Fruit fly (Drosophila melanogaster) whole organism, embryonic: ENCODE data around the gene Noc2.

Experiments
- B-H2 ChIP-seq: fragments of 200-800 bp; sonication (Bioruptor generic); optimal IDR thresholded peaks from 2 replicates; lab custom pipeline; 2018; ENCODE audit warnings: missing biosample characterization, mild to moderate bottlenecking, missing genetic modification characterization
- Bgb ChIP-seq: fragments of 200-800 bp; sonication (Bioruptor generic); IDR thresholded peaks from 2 replicates; pipeline ENCODE4 v1.3.6; 2022; ENCODE audit warnings: missing biosample characterization, missing genetic modification characterization; ENCODE audit not compliant: partially characterized antibody
- CG11398 ChIP-seq: fragments of 200-800 bp; sonication (Bioruptor generic); optimal IDR thresholded peaks from 2 replicates; lab custom pipeline; 2016; ENCODE audit warnings: missing biosample characterization, missing genetic modification characterization
- CG1233 ChIP-seq: fragments of 200-800 bp; sonication (Bioruptor generic); optimal IDR thresholded peaks from 4 replicates; lab custom pipeline; 2018; ENCODE audit warnings: missing biosample characterization, mild to moderate bottlenecking, missing genetic modification characterization
- CG14710 ChIP-seq: fragments of 200-800 bp; sonication (Bioruptor generic); optimal IDR thresholded peaks from 3 replicates; lab custom pipeline; 2019; ENCODE audit warnings: missing biosample characterization, mild to moderate bottlenecking, missing genetic modification characterization, moderate library complexity
- CG15696 ChIP-seq: fragments of 200-800 bp; sonication (Bioruptor generic); optimal IDR thresholded peaks from 2 replicates; lab custom pipeline; 2019; ENCODE audit warnings: missing biosample characterization, mild to moderate bottlenecking, missing genetic modification characterization, moderate library complexity
- CG17802 ChIP-seq: fragments of 200-800 bp; sonication (Bioruptor generic); optimal IDR thresholded peaks from 2 replicates; lab custom pipeline; 2018; ENCODE audit warnings: missing biosample characterization, mild to moderate bottlenecking, missing genetic modification characterization, moderate library complexity
- CG17912 ChIP-seq: fragments of 200-800 bp; sonication (Bioruptor generic); optimal IDR thresholded peaks from 2 replicates; lab custom pipeline; 2018; ENCODE audit warnings: missing biosample characterization, mild to moderate bottlenecking, missing genetic modification characterization
- CG18262 ChIP-seq: fragments of 200-800 bp; optimal IDR thresholded peaks from 3 replicates; lab custom pipeline; 2019; ENCODE audit warnings: missing biosample characterization, mild to moderate bottlenecking, missing genetic modification characterization, moderate library complexity
- CG31388 ChIP-seq: fragments of 200-800 bp; sonication (Bioruptor generic); optimal IDR thresholded peaks from 2 replicates; lab custom pipeline; 2016; ENCODE audit warnings: missing biosample characterization, missing genetic modification characterization
- CG32767 ChIP-seq: fragments of 200-800 bp; sonication (Bioruptor generic); IDR thresholded peaks from 2 replicates; pipeline ENCODE4 v1.3.6; 2022; ENCODE audit warnings: missing biosample characterization, missing genetic modification characterization
- CG4730 ChIP-seq: fragments of 200-800 bp; sonication (Bioruptor generic); IDR thresholded peaks from 2 replicates; pipeline ENCODE4 v1.3.6; 2022; ENCODE audit warnings: missing biosample characterization, missing genetic modification characterization
- CG5245 ChIP-seq: fragments of 200-800 bp; sonication (Bioruptor generic); optimal IDR thresholded peaks from 3 replicates; lab custom pipeline; 2016; ENCODE audit warnings: missing biosample characterization, missing genetic modification characterization
- CG8359 ChIP-seq: fragments of 200-800 bp; sonication (Bioruptor generic); optimal IDR thresholded peaks from 2 replicates; lab custom pipeline; 2017; ENCODE audit warnings: missing biosample characterization, mild to moderate bottlenecking, missing genetic modification characterization, borderline replicate concordance
- CG9437 ChIP-seq: fragments of 200-800 bp; sonication (Bioruptor generic); optimal IDR thresholded peaks from 2 replicates; lab custom pipeline; 2018; ENCODE audit warnings: missing biosample characterization, mild to moderate bottlenecking, missing genetic modification characterization
- D ChIP-seq, 2 experiments: fragments of 200-800 bp in 1 of 2; fragments of >200 bp in 1 of 2; sonication (Bioruptor generic) in 1 of 2; optimal IDR thresholded peaks; 2 replicates in 1 of 2; 3 replicates in 1 of 2; lab custom pipeline; 2017; ENCODE audit warnings: mild to moderate bottlenecking in 1 of 2, missing biosample characterization in 1 of 2, missing genetic modification characterization in 1 of 2, missing genetic modification reagents in 1 of 2
- Dip2 ChIP-seq: fragments of 200-800 bp; sonication (Bioruptor generic); IDR thresholded peaks from 2 replicates; pipeline ENCODE4 v1.3.6; 2022; ENCODE audit warnings: missing biosample characterization, missing genetic modification characterization
- Doc2 ChIP-seq: fragments of 200-800 bp; sonication (Bioruptor generic); IDR thresholded peaks from 2 replicates; pipeline ENCODE4 v1.3.6; 2022; ENCODE audit warnings: missing biosample characterization, missing genetic modification characterization
- Drgx ChIP-seq: fragments of 200-800 bp; sonication (Bioruptor generic); IDR thresholded peaks from 2 replicates; pipeline ENCODE4 v1.3.6; 2022; ENCODE audit warnings: missing biosample characterization, missing genetic modification characterization
- Ets97D ChIP-seq: fragments of 200-800 bp; sonication (Bioruptor generic); optimal IDR thresholded peaks from 3 replicates; lab custom pipeline; 2016; ENCODE audit warnings: missing biosample characterization, missing genetic modification characterization
- Fer1 ChIP-seq: fragments of 200-800 bp; sonication (Bioruptor generic); optimal IDR thresholded peaks from 2 replicates; lab custom pipeline; 2017; ENCODE audit warnings: missing biosample characterization, mild to moderate bottlenecking, missing genetic modification characterization
- Hsf ChIP-seq: fragments of 200-800 bp; sonication (Bioruptor generic); optimal IDR thresholded peaks from 3 replicates; lab custom pipeline; 2016; ENCODE audit warnings: missing biosample characterization, missing genetic modification characterization
- Jarid2 ChIP-seq: fragments of 200-800 bp; sonication (Bioruptor generic); optimal IDR thresholded peaks from 3 replicates; lab custom pipeline; 2017; ENCODE audit warnings: mild to moderate bottlenecking, missing biosample characterization, missing genetic modification reagents, missing genetic modification characterization
- Lim3 ChIP-seq: fragments of 200-800 bp; sonication (Bioruptor generic); IDR thresholded peaks from 2 replicates; pipeline ENCODE4 v1.3.6; 2022; ENCODE audit warnings: missing biosample characterization, missing genetic modification characterization
- Lpt ChIP-seq: fragments of >200 bp; optimal IDR thresholded peaks from 2 replicates; lab custom pipeline; 2018; ENCODE audit warnings: missing biosample characterization, missing genetic modification characterization
- MBD-R2 ChIP-seq: fragments of 200-800 bp; sonication (Bioruptor generic); IDR thresholded peaks from 2 replicates; pipeline ENCODE4 v1.3.6; 2022; ENCODE audit warnings: missing biosample characterization, missing genetic modification characterization
- YL-1 ChIP-seq: fragments of 200-800 bp; sonication (Bioruptor generic); optimal IDR thresholded peaks from 3 replicates; lab custom pipeline; 2017; ENCODE audit warnings: missing biosample characterization, mild to moderate bottlenecking, missing genetic modification characterization
- ap ChIP-seq: fragments of 200-800 bp; sonication (Bioruptor generic); IDR thresholded peaks from 2 replicates; pipeline ENCODE4 v1.3.6; 2022; ENCODE audit warnings: missing biosample characterization, missing genetic modification characterization
- ash1 ChIP-seq: fragments of 200-800 bp; sonication (Bioruptor generic); optimal IDR thresholded peaks from 2 replicates; lab custom pipeline; 2018; ENCODE audit warnings: missing biosample characterization, mild to moderate bottlenecking, missing genetic modification characterization
- br ChIP-seq: fragments of >200 bp; optimal IDR thresholded peaks from 2 replicates; lab custom pipeline; 2017
- caup ChIP-seq: fragments of 200-800 bp; sonication (Bioruptor generic); optimal IDR thresholded peaks from 3 replicates; lab custom pipeline; 2017; ENCODE audit warnings: missing biosample characterization, mild to moderate bottlenecking, missing genetic modification characterization, moderate library complexity; ENCODE audit not compliant: severe bottlenecking
- danr ChIP-seq: fragments of 200-800 bp; sonication (Bioruptor generic); IDR thresholded peaks from 2 replicates; pipeline ENCODE4 v1.3.6; 2022; ENCODE audit warnings: missing biosample characterization, missing genetic modification characterization
- dimm ChIP-seq: fragments of 200-800 bp; sonication (Bioruptor generic); IDR thresholded peaks from 2 replicates; pipeline ENCODE4 v1.3.6; 2022; ENCODE audit warnings: missing biosample characterization, missing genetic modification characterization
- fu2 ChIP-seq: fragments of 200-800 bp; sonication (Bioruptor generic); optimal IDR thresholded peaks from 2 replicates; lab custom pipeline; 2016; ENCODE audit warnings: missing biosample characterization, missing genetic modification characterization
- grau ChIP-seq: fragments of 200-800 bp; optimal IDR thresholded peaks from 3 replicates; lab custom pipeline; 2019; ENCODE audit warnings: missing biosample characterization, mild to moderate bottlenecking, missing genetic modification characterization, moderate library complexity
- kah ChIP-seq: fragments of 200-800 bp; sonication (Bioruptor generic); optimal IDR thresholded peaks from 2 replicates; lab custom pipeline; 2018; ENCODE audit warnings: missing biosample characterization, mild to moderate bottlenecking, missing genetic modification characterization
- knrl ChIP-seq: fragments of 200-800 bp; sonication (Bioruptor generic); IDR thresholded peaks from 3 replicates; pipeline ENCODE4 v1.3.6; 2022; ENCODE audit warnings: missing biosample characterization, missing genetic modification characterization; ENCODE audit not compliant: partially characterized antibody
- lbe ChIP-seq: fragments of 200-800 bp; sonication (Bioruptor generic); optimal IDR thresholded peaks from 2 replicates; lab custom pipeline; 2016; ENCODE audit warnings: missing biosample characterization, mild to moderate bottlenecking, missing genetic modification characterization
- oc ChIP-seq: fragments of 200-800 bp; sonication (Bioruptor generic); optimal IDR thresholded peaks from 2 replicates; lab custom pipeline; 2018; ENCODE audit warnings: missing biosample characterization, mild to moderate bottlenecking, missing genetic modification characterization, moderate library complexity
- pan ChIP-seq, 4 experiments: fragments of >200 bp in 3 of 4; fragments of 200-800 bp in 1 of 4; sonication (Bioruptor generic) in 1 of 4; optimal IDR thresholded peaks in 3 of 4; IDR thresholded peaks in 1 of 4; 2 replicates each; pipeline versions ENCODE4 v1.3.6 to Lab custom; 2017 to 2022; ENCODE audit warnings: missing biosample characterization in 2 of 4, missing genetic modification characterization in 2 of 4, mixed read lengths in 1 of 4
- pho ChIP-seq: fragments of 200-800 bp; sonication (Bioruptor generic); optimal IDR thresholded peaks from 2 replicates; lab custom pipeline; 2016; ENCODE audit warnings: missing biosample characterization, missing genetic modification characterization
- schlank ChIP-seq: fragments of 200-800 bp; sonication (Bioruptor generic); optimal IDR thresholded peaks from 2 replicates; lab custom pipeline; 2018; ENCODE audit warnings: missing biosample characterization, mild to moderate bottlenecking, missing genetic modification characterization
- sim ChIP-seq: fragments of 200-800 bp; sonication (Bioruptor generic); IDR thresholded peaks from 2 replicates; pipeline ENCODE4 v1.3.6; 2022; ENCODE audit warnings: missing biosample characterization, missing genetic modification characterization
- slbo ChIP-seq: fragments of 200-800 bp; sonication (Bioruptor generic); IDR thresholded peaks from 2 replicates; pipeline ENCODE4 v1.3.6; 2022; ENCODE audit warnings: missing biosample characterization, missing genetic modification characterization
- tgo ChIP-seq: fragments of 200-800 bp; sonication (Bioruptor generic); IDR thresholded peaks from 3 replicates; pipeline ENCODE4 v1.3.6; 2022; ENCODE audit warnings: missing biosample characterization, missing genetic modification characterization
- toy ChIP-seq: fragments of 200-800 bp; sonication (Bioruptor generic); IDR thresholded peaks from 2 replicates; pipeline ENCODE4 v1.3.6; 2022; ENCODE audit warnings: missing biosample characterization, missing genetic modification characterization
- ttk ChIP-seq: fragments of 200-800 bp; sonication (Bioruptor generic); IDR thresholded peaks from 2 replicates; pipeline ENCODE4 v2.1.2; 2022; ENCODE audit warnings: missing biosample characterization, missing genetic modification characterization
- zfh2 ChIP-seq: fragments of 200-800 bp; sonication (Bioruptor generic); optimal IDR thresholded peaks from 2 replicates; lab custom pipeline; 2016; ENCODE audit warnings: missing biosample characterization, missing genetic modification characterization

The Noc2 gene

dm6 chr2L:21168295-21169159, 5.1 kb downstream of the Noc2 start, which contains the start of the genes mAcon1, CG43345 and CG43346 (continued):
- peak; percentile 89 for TF ChIP-seq Fer1 (GFP tag; lab: Kevin White, UChicago)
- TF ChIP-seq toy (GFP tag; lab: Robert Waterston, UW): 0 out of 2 replicates have a peak, but pooled peaks have one; percentile 30
- TF ChIP-seq CG17802 (tag; lab: Kevin White, UChicago): no peak
- no peak for TF ChIP-seq Dip2
- peak; percentile 79 for TF ChIP-seq Ets97D
- peak; percentile 79 for TF ChIP-seq CG11398 (GFP tag; lab: Kevin White, UChicago)
- TF ChIP-seq CG1233 (GFP tag; lab: Kevin White, UChicago): peak; percentile 70
- TF ChIP-seq CG5245: peak; percentile 7
- no peak for TF ChIP-seq kah (GFP tag; lab: Kevin White, UChicago)
- TF ChIP-seq CG18262 (tag; lab: Kevin White, UChicago): peak; percentile 73
- TF ChIP-seq CG9437 (GFP tag; lab: Kevin White, UChicago): peak; percentile 77
- TF ChIP-seq sim (GFP tag; lab: Robert Waterston, UW): no peak
- TF ChIP-seq ash1: no peak
- TF ChIP-seq tgo (GFP tag; lab: Robert Waterston, UW): peak; percentile 58
- peak; percentile 90 for TF ChIP-seq fu2
- no peak for TF ChIP-seq pan (optimal IDR thresholded peaks at IDR 0.05; lab: Kevin White, UChicago)
- no peak for TF ChIP-seq pan (GFP tag; optimal IDR thresholded peaks at IDR 0.05 in 1 of 2, IDR thresholded peaks at IDR 0.05 in 1 of 2)
- TF ChIP-seq schlank (tag; lab: Kevin White, UChicago): peak; percentile 76
- no peak for TF ChIP-seq Lim3 (GFP tag; lab: Robert Waterston, UW)
- TF ChIP-seq slbo (GFP tag; lab: Robert Waterston, UW): peak; percentile 83
- TF ChIP-seq pho (GFP tag; lab: Kevin White, UChicago): peak; percentile 94
- TF ChIP-seq CG32767 (GFP tag; lab: Robert Waterston, UW): peak; percentile 47; the same call in 1 of the 2 replicates
- peak; percentile 83 for TF ChIP-seq B-H2
- peak; percentile 69 for TF ChIP-seq lbe
- TF ChIP-seq zfh2 (GFP tag; lab: Kevin White, UChicago): peak; percentile 94
- TF ChIP-seq MBD-R2 (GFP tag; lab: Robert Waterston, UW): peak; percentile 76
- no peak for TF ChIP-seq D (optimal IDR thresholded peaks at IDR 0.05; lab: Kevin White, UChicago)
- TF ChIP-seq D (GFP tag; optimal IDR thresholded peaks at IDR 0.05; lab: Kevin White, UChicago): peak; percentile 53
- TF ChIP-seq ttk (GFP tag; lab: Robert Waterston, UW): no peak
- no peak for TF ChIP-seq br (lab: Kevin White, UChicago)
- no peak for TF ChIP-seq Lpt (GFP tag; lab: Kevin White, UChicago)
- no peak for TF ChIP-seq dimm (GFP tag; lab: Robert Waterston, UW)
- TF ChIP-seq CG17912 (GFP tag; lab: Kevin White, UChicago): no peak
- peak; percentile 47; the same call in 1 of the 2 replicates for TF ChIP-seq Drgx (GFP tag; lab: Robert Waterston, UW)
- TF ChIP-seq knrl: peak; percentile 24; the same call in 1 of the 3 replicates
- TF ChIP-seq CG14710: peak; percentile 86
- TF ChIP-seq CG4730: peak; percentile 35; the same call in 1 of the 2 replicates
- no peak for TF ChIP-seq ap (GFP tag; lab: Robert Waterston, UW)
- TF ChIP-seq danr (GFP tag; lab: Robert Waterston, UW): peak; percentile 66; the same call in 1 of the 2 replicates
- 0 out of 2 replicates have a peak, but pooled peaks have one; percentile 10 for TF ChIP-seq Bgb (GFP tag; lab: Robert Waterston, UW)
- peak; percentile 24 for TF ChIP-seq CG8359 (GFP tag; lab: Kevin White, UChicago)
- TF ChIP-seq Jarid2: no peak
- peak; percentile 88 for TF ChIP-seq Hsf (GFP tag; lab: Kevin White, UChicago)
- TF ChIP-seq oc: no peak
- no peak for TF ChIP-seq caup (GFP tag; lab: Kevin White, UChicago)
- TF ChIP-seq grau: peak; percentile 83
- TF ChIP-seq CG15696 (tag; lab: Kevin White, UChicago): peak; percentile 72
- TF ChIP-seq YL-1 (GFP tag; lab: Kevin White, UChicago): peak; percentile 53
- TF ChIP-seq CG31388 (GFP tag; lab: Kevin White, UChicago): no peak
- no peak for TF ChIP-seq Doc2 (GFP tag; lab: Robert Waterston, UW)
